Fruit fly (Drosophila melanogaster): ENCODE results near the gene L2HGDH.
A peak's percentile ranks its signal among the peaks of the same experiment; 100 is the strongest.

The L2HGDH gene

dm6 chr2L:18930352-18931122 lies 43.7 kb downstream of the L2HGDH start:
- TF ChIP-seq CG8478 (optimal IDR thresholded peaks at IDR 0.05) (no peak), CTCF (optimal IDR thresholded peaks at IDR 0.05) (peak; percentile 81 to 82)

dm6 chr2L:18929595-18929994 lies 44.7 kb downstream of the L2HGDH start:
- TF ChIP-seq CG8478 (optimal IDR thresholded peaks at IDR 0.05) (no peak), CTCF (optimal IDR thresholded peaks at IDR 0.05) (no peak)

dm6 chr2L:18927891-18928290 lies 46.4 kb downstream of the L2HGDH start:
- TF ChIP-seq CG8478 (optimal IDR thresholded peaks at IDR 0.05) (no peak), CTCF (optimal IDR thresholded peaks at IDR 0.05) (no peak)

- TF ChIP-seq CG8478 (optimal IDR thresholded peaks at IDR 0.05) (no peak), CTCF (optimal IDR thresholded peaks at IDR 0.05) (no peak)
Observed at dm6 chr2L:18925956-18926355, 48.3 kb downstream of the L2HGDH start.

dm6 chr2L:18925387-18925786 lies 48.9 kb downstream of the L2HGDH start:
- TF ChIP-seq CG8478 (optimal IDR thresholded peaks at IDR 0.05) (no peak), CTCF (optimal IDR thresholded peaks at IDR 0.05) (no peak)

dm6 chr2L:18924642-18925244 lies 49.5 kb downstream of the L2HGDH start:
- TF ChIP-seq CTCF (optimal IDR thresholded peaks at IDR 0.05) (no peak), CG8478 (optimal IDR thresholded peaks at IDR 0.05) (no peak)
